Fruit fly (Drosophila melanogaster) whole organism, pupa: ENCODE measurements around the gene CG10077.
A peak's percentile ranks its signal among the peaks of the same experiment; 100 is the strongest.

Experiments
- CG10348 ChIP-seq: fragments of 200-800 bp; sonication (Bioruptor generic); IDR thresholded peaks from 2 replicates; pipeline ENCODE4 v1.3.6; 2022; ENCODE audit warnings: missing biosample characterization, missing genetic modification characterization
- CG12605 ChIP-seq: fragments of 200-800 bp; sonication (Bioruptor generic); IDR thresholded peaks from 2 replicates; pipeline ENCODE4 v1.3.6; 2022; ENCODE audit warnings: missing biosample characterization, missing genetic modification characterization
- CG13204 ChIP-seq: fragments of 200-800 bp; sonication (Bioruptor generic); optimal IDR thresholded peaks from 2 replicates; lab custom pipeline; 2018; ENCODE audit warnings: missing biosample characterization, mild to moderate bottlenecking, missing genetic modification characterization, moderate library complexity
- CG14655 ChIP-seq: fragments of 200-800 bp; sonication (Bioruptor generic); optimal IDR thresholded peaks from 3 replicates; lab custom pipeline; 2017; ENCODE audit warnings: mild to moderate bottlenecking, missing biosample characterization, missing genetic modification reagents, missing genetic modification characterization
- CG15710 ChIP-seq: fragments of 200-800 bp; sonication (Bioruptor generic); optimal IDR thresholded peaks from 2 replicates; lab custom pipeline; 2018; ENCODE audit warnings: missing biosample characterization, mild to moderate bottlenecking, missing genetic modification characterization, moderate library complexity
- CG17806 ChIP-seq: fragments of 200-800 bp; sonication (Bioruptor generic); optimal IDR thresholded peaks from 2 replicates; lab custom pipeline; 2018; ENCODE audit warnings: missing biosample characterization, mild to moderate bottlenecking, missing genetic modification characterization, moderate library complexity
- CG32121 ChIP-seq: fragments of 200-800 bp; sonication (Bioruptor generic); IDR thresholded peaks from 2 replicates; pipeline ENCODE4 v1.3.6; 2022; ENCODE audit warnings: missing biosample characterization, missing genetic modification characterization
- CG34367 ChIP-seq: fragments of 200-800 bp; sonication (Bioruptor generic); optimal IDR thresholded peaks from 2 replicates; lab custom pipeline; 2018; ENCODE audit warnings: missing biosample characterization, mild to moderate bottlenecking, missing genetic modification characterization
- CG4496 ChIP-seq: fragments of 200-800 bp; sonication (Bioruptor generic); IDR thresholded peaks from 3 replicates; pipeline ENCODE4 v1.3.6; 2022; ENCODE audit warnings: missing biosample characterization, missing genetic modification characterization
- CG8159 ChIP-seq: fragments of 200-800 bp; sonication (Bioruptor generic); optimal IDR thresholded peaks from 3 replicates; lab custom pipeline; 2018; ENCODE audit warnings: missing biosample characterization, mild to moderate bottlenecking, missing genetic modification characterization, moderate library complexity
- CG8301 ChIP-seq: fragments of 200-800 bp; sonication (Bioruptor generic); optimal IDR thresholded peaks from 2 replicates; lab custom pipeline; 2018; ENCODE audit warnings: missing biosample characterization, mild to moderate bottlenecking, missing genetic modification characterization
- CG9948 ChIP-seq: fragments of 200-800 bp; sonication (Bioruptor generic); optimal IDR thresholded peaks from 2 replicates; lab custom pipeline; 2018; ENCODE audit warnings: missing biosample characterization, mild to moderate bottlenecking, missing genetic modification characterization, moderate library complexity
- D1 ChIP-seq: fragments of 200-800 bp; sonication (Bioruptor generic); optimal IDR thresholded peaks from 2 replicates; lab custom pipeline; 2018; ENCODE audit warnings: missing biosample characterization, mild to moderate bottlenecking, missing genetic modification characterization, moderate library complexity
- EcR ChIP-seq: fragments of 200-800 bp; sonication (Bioruptor generic); optimal IDR thresholded peaks from 3 replicates; lab custom pipeline; 2019; ENCODE audit warnings: missing biosample characterization, missing genetic modification characterization, mild to moderate bottlenecking, moderate library complexity, missing genetic modification reagents
- Ets98B ChIP-seq: fragments of 200-800 bp; sonication (Bioruptor generic); IDR thresholded peaks from 2 replicates; pipeline ENCODE4 v1.3.6; 2022; ENCODE audit warnings: missing biosample characterization, missing genetic modification characterization
- Pif1A ChIP-seq: fragments of 200-800 bp; sonication (Bioruptor generic); optimal IDR thresholded peaks from 3 replicates; lab custom pipeline; 2016; ENCODE audit warnings: missing biosample characterization, missing genetic modification characterization
- Pif1B ChIP-seq: fragments of 200-800 bp; sonication (Bioruptor generic); optimal IDR thresholded peaks from 3 replicates; lab custom pipeline; 2016; ENCODE audit warnings: missing biosample characterization, missing genetic modification characterization
- Snoo ChIP-seq: fragments of 200-800 bp; sonication (Bioruptor generic); optimal IDR thresholded peaks from 3 replicates; lab custom pipeline; 2017; ENCODE audit warnings: missing biosample characterization, mild to moderate bottlenecking, missing genetic modification characterization, inconsistent platforms
- fd96Ca ChIP-seq: fragments of 200-800 bp; sonication (Bioruptor generic); IDR thresholded peaks from 3 replicates; pipeline ENCODE4 v1.3.6; 2022; ENCODE audit warnings: missing biosample characterization, missing genetic modification characterization
- gl ChIP-seq: fragments of 200-800 bp; sonication (Bioruptor generic); optimal IDR thresholded peaks from 2 replicates; lab custom pipeline; 2018; ENCODE audit warnings: missing biosample characterization, mild to moderate bottlenecking, missing genetic modification characterization
- rn ChIP-seq: fragments of 200-800 bp; sonication (Bioruptor generic); IDR thresholded peaks from 2 replicates; pipeline ENCODE4 v1.3.6; 2022; ENCODE audit warnings: missing biosample characterization, missing genetic modification characterization

CG10077 gene

DNA sequence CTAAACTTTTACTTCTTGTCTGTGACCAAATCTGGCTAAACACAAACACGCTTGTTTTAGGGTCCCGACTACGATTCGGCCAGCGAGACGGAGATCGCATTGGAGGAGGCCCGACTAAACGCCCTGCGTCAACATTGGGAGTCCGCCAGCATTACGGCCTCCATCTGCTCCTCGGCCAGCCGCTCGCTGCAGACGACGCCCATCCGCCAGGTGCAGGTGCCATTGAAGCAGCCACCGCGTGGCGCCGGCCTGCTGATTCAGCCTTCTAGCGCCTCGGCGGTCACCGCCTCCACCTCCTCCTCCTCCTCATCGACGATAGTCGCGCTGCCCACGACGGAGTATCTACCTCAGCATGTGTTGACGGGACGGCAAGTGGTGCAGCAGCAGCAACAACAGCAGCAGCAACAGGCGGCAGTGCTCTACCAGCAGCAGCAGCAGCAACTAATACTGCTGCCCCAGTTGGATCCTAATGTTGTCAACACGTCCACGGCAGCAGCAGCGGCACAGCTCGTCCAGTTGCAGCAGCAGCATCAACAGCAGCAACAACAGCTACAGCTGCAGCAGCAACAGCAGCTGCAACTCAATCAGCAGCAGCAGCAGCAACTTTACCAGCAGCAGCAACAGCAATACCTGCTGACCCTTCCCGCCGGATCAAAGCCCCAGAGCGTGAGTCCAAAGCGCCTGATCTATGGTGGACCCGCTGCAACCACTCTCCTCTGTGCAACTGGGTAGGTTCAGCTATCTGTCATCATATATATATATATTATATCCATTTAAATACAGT, 8.3 kb downstream of the CG10077 start:
- TF ChIP-seq Ets98B (GFP tag; lab: Robert Waterston, UW): no peak
- no peak for TF ChIP-seq CG17806 (tag; lab: Kevin White, UChicago)
- no peak for TF ChIP-seq Pif1A (GFP tag; lab: Kevin White, UChicago)
- no peak for TF ChIP-seq CG8159 (tag; lab: Kevin White, UChicago)
- no peak for TF ChIP-seq CG15710 (tag; lab: Kevin White, UChicago)
- no peak for TF ChIP-seq CG9948 (tag; lab: Kevin White, UChicago)
- TF ChIP-seq CG12605 (GFP tag; lab: Robert Waterston, UW): no peak
- TF ChIP-seq fd96Ca (GFP tag; lab: Robert Waterston, UW): no peak
- no peak for TF ChIP-seq rn (GFP tag; lab: Robert Waterston, UW)
- no peak for TF ChIP-seq CG8301 (tag; lab: Kevin White, UChicago)
- TF ChIP-seq CG10348: no peak
- no peak for TF ChIP-seq EcR (GFP tag; lab: Kevin White, UChicago)
- TF ChIP-seq gl (tag; lab: Kevin White, UChicago): no peak
- no peak for TF ChIP-seq CG14655
- no peak for TF ChIP-seq Snoo (tag; lab: Kevin White, UChicago)
- TF ChIP-seq CG13204: no peak

DNA sequence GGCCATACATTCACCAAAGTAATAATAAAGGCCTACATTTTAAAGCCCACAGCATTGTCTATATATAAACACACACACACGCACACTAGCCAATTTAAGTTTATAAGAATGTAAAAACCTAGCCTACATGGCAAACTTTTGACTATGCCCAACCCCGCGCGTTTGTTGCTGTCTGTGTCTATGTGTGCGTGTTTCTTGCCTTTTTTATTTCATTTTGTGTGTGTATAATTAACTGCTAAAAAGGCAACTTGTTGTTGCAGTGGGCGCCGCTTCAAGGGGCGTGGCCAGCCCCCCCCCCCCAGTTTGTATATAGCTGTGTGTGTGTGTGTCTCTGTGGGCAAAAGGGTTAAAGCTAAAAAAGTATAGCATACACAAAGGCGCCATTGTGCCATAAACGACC, 10.3 kb downstream of the CG10077 start:
- no peak for TF ChIP-seq CG14655
- no peak for TF ChIP-seq CG13204
- TF ChIP-seq D1 (tag; lab: Kevin White, UChicago): no peak
- TF ChIP-seq CG10348: no peak
- no peak for TF ChIP-seq Ets98B (GFP tag; lab: Robert Waterston, UW)
- TF ChIP-seq CG8301 (tag; lab: Kevin White, UChicago): no peak
- no peak for TF ChIP-seq Snoo (tag; lab: Kevin White, UChicago)
- TF ChIP-seq CG9948 (tag; lab: Kevin White, UChicago): no peak
- TF ChIP-seq CG12605 (GFP tag; lab: Robert Waterston, UW): no peak
- TF ChIP-seq CG32121 (GFP tag; lab: Robert Waterston, UW): no peak
- TF ChIP-seq rn (GFP tag; lab: Robert Waterston, UW): no peak
- no peak for TF ChIP-seq Pif1A (GFP tag; lab: Kevin White, UChicago)
- no peak for TF ChIP-seq gl (tag; lab: Kevin White, UChicago)
- TF ChIP-seq CG8159 (tag; lab: Kevin White, UChicago): no peak
- no peak for TF ChIP-seq CG34367 (tag; lab: Kevin White, UChicago)
- TF ChIP-seq EcR (GFP tag; lab: Kevin White, UChicago): no peak
- TF ChIP-seq Pif1B: no peak
- no peak for TF ChIP-seq CG15710 (tag; lab: Kevin White, UChicago)

DNA sequence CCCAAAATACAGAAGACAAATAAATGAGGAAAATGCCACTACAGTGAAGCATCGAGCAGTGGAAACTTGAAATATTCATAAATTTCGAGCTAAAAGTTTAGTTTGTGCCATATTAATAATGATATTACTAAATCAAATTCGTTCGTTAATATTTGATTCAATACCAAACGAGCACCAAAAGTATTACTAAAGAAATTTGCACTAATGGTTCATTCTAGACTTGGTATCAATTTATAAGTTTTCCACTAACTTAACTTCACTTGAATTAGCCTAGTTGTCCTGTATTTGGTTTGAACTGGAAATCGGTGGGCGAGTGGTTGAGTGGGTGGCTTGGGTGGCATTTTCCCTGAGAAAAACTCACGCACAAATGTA, 11.8 kb downstream of the CG10077 start:
- TF ChIP-seq fd96Ca (GFP tag; lab: Robert Waterston, UW): no peak
- no peak for TF ChIP-seq rn (GFP tag; lab: Robert Waterston, UW)
- no peak for TF ChIP-seq CG9948 (tag; lab: Kevin White, UChicago)
- TF ChIP-seq CG4496 (GFP tag; lab: Robert Waterston, UW): no peak
- TF ChIP-seq Snoo (tag; lab: Kevin White, UChicago): no peak
- TF ChIP-seq CG12605 (GFP tag; lab: Robert Waterston, UW): no peak
- TF ChIP-seq D1 (tag; lab: Kevin White, UChicago): no peak
- no peak for TF ChIP-seq CG8159 (tag; lab: Kevin White, UChicago)
- TF ChIP-seq Pif1B: no peak
- no peak for TF ChIP-seq Ets98B (GFP tag; lab: Robert Waterston, UW)
- no peak for TF ChIP-seq CG10348

DNA sequence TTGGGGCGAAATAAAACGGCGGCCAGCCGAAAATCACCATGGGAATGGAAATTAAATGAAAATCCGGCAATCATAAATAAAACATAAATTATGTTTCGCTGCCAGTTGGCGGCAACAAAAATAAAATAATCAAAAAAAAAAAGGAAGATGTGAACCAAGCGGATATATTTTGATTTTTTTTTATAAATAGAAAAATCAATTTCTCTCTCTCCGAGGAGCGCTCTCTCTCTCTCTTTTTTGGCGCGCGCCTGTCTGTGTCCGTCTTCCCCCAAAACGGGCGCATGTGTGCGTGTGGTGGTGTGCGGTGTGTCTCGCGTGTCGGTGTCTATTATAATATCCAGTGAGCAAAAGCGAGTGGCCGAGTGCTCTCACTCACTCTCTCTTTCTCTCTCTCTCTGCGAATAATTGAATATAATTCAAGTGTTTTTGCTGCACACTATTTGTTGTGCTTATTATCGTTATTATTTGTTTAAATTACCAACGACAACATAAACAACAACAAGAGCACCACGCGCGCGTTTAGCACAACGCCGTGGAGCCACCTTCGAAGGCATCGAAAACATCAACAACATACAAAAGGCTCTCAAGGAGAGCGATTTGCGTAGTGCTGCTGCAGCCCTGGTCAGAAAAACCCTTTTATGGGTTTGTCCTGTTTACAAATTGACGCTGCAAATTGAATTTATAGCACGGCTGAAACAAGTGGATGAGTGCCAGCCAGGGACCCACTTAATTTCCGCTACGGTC, 12.3 kb downstream of the CG10077 start:
- TF ChIP-seq CG9948 (tag; lab: Kevin White, UChicago): no peak
- TF ChIP-seq CG14655: peak; percentile 35
- TF ChIP-seq Ets98B (GFP tag; lab: Robert Waterston, UW): peak; percentile 39
- peak; percentile 36; the same call in 1 of the 2 replicates for TF ChIP-seq CG12605 (GFP tag; lab: Robert Waterston, UW)
- peak; percentile 47; the same call in 1 of the 3 replicates for TF ChIP-seq CG4496 (GFP tag; lab: Robert Waterston, UW)

DNA sequence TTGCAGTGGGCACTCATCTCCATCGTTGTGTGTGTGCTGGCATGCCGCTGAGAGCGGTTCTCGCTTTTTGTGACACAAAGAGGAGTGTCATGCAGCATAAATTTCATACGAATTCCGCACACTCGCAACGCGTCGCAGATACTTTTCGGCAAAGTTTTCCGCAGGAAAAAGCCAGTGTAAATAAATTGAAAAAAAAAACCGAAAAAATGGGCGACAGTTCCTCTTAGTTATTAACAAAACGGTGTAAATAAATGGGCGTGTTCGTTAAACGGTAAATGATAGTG, 12.9 kb downstream of the CG10077 start, which contains the start of gene tow:
Gene tow, plus strand, starts transcription at position 26 of the 284 bp plus-strand sequence.
- TF ChIP-seq CG4496 (GFP tag; lab: Robert Waterston, UW) (0 out of 3 replicates have a peak, but pooled peaks have one; percentile 7), EcR (GFP tag; lab: Kevin White, UChicago) (no peak)
- TF ChIP-seq, all 21 proteins: peak for 1
